Worm (Caenorhabditis elegans): Measurements from ENCODE around the gene phdh-1.

phdh-1 gene

DNA sequence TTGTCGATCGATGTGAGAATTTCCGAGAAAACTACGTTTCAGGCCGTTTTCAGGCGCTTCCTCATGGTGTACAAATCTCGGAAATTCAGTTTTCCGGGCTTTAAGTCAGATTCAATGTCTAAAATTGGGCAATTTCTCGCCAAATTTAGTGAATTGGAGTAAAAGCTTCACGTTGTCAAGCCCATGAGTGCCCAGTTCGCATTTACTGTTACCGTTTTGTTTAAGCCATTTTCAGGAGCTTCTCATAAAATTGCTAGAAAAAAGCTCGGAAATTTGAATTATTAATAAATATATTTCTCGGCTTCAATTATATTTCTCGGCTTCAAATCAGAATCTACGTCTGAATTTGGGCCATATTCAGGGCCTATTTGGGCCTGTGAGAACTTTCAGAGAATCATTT, 39.6 kb upstream of the phdh-1 start:
- TF ChIP-seq elt-3 (tag; optimal IDR thresholded peaks at IDR 0.05) (no peak), ceh-83 (GFP tag; optimal IDR thresholded peaks at IDR 0.05) (no peak), unc-120 (tag; optimal IDR thresholded peaks at IDR 0.05; ENCODE audit: poor library complexity, severe bottlenecking) (no peak), M03D4.4 (tag; optimal IDR thresholded peaks at IDR 0.05) (no peak), snpc-4 (tag; optimal IDR thresholded peaks at IDR 0.05) (no peak), nhr-237 (tag; optimal IDR thresholded peaks at IDR 0.05) (no peak), blmp-1 (tag; optimal IDR thresholded peaks at IDR 0.05) (no peak), drap-1 (GFP tag; optimal IDR thresholded peaks at IDR 0.05) (no peak), lin-13 (tag; optimal IDR thresholded peaks at IDR 0.05) (no peak), ces-1 (GFP tag; optimal IDR thresholded peaks at IDR 0.05) (no peak), nhr-76 (tag; optimal IDR thresholded peaks at IDR 0.05) (no peak), lin-32 (GFP tag; optimal IDR thresholded peaks at IDR 0.05) (no peak), sptf-1 (tag; optimal IDR thresholded peaks at IDR 0.05) (no peak), ztf-11 (tag; optimal IDR thresholded peaks at IDR 0.05) (no peak), hlh-1 (tag; optimal IDR thresholded peaks at IDR 0.05) (no peak), zip-8 (tag; optimal IDR thresholded peaks at IDR 0.05) (no peak), elt-1 (tag; optimal IDR thresholded peaks at IDR 0.05; ENCODE audit: borderline replicate concordance, insufficient read depth) (no peak), mab-5 (tag; optimal IDR thresholded peaks at IDR 0.05) (no peak)

DNA sequence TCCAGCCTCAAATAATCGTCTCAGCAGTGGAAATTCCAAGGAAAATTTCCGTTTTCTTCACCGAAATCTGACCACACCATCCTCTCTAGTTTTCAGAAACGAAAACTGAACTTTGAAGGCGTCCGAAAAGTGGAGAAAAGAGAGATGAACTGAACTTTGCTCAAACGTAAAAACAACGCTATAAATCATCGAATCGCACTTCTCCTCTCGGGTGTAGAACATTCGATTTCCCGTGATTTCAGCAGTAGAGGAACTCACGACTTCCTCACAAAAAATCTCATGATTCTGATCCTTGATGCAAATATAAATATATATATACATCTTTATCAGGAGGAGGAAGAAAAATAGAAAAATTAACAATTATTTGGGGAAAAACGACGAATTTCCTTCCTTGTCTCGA, 36.9 kb upstream of the phdh-1 start:
- TF ChIP-seq sptf-1 (tag; optimal IDR thresholded peaks at IDR 0.05) (no peak), nhr-237 (tag; optimal IDR thresholded peaks at IDR 0.05) (no peak), zip-8 (tag; optimal IDR thresholded peaks at IDR 0.05) (no peak), unc-39 (tag; optimal IDR thresholded peaks at IDR 0.05) (no peak), nhr-76 (tag; optimal IDR thresholded peaks at IDR 0.05) (no peak), bed-3 (GFP tag; optimal IDR thresholded peaks at IDR 0.05) (no peak), snpc-4 (tag; optimal IDR thresholded peaks at IDR 0.05) (no peak), nhr-28 (tag; optimal IDR thresholded peaks at IDR 0.05) (no peak), lin-32 (GFP tag; optimal IDR thresholded peaks at IDR 0.05) (no peak), M03D4.4 (tag; optimal IDR thresholded peaks at IDR 0.05) (no peak), ceh-39 (tag; optimal IDR thresholded peaks at IDR 0.05) (no peak), lin-13 (tag; optimal IDR thresholded peaks at IDR 0.05) (no peak), mls-2 (tag; optimal IDR thresholded peaks at IDR 0.05) (no peak), ceh-83 (GFP tag; optimal IDR thresholded peaks at IDR 0.05) (no peak), drap-1 (GFP tag; optimal IDR thresholded peaks at IDR 0.05) (no peak), sem-2 (GFP tag; optimal IDR thresholded peaks at IDR 0.05) (no peak)

DNA sequence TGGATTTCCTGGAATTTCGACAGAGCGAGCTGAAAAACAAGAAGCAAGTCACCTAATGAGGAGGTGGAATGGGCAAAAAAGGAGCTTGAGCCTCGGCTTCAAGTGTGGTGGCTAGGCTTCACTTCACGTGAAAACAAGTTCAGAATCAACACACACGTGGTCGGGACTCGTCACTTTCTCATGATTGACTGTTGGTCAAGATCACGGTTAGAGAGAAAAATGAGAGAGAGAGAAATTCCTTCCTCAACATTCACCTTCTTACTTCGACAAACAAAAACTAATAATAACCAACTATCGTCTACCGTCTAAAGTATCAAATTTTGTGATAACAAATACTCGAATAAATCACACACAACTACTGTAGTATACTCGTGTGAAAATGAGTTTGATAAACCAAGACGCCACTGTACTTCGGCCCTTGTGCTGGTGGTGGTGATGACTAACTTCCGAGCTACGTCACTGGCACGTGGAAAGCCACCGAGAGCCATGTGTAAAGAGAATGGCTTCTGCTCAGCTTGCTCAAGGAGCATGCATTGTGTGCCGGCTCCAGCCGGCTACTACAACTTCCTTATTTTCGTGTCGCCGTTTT, 35.4 kb upstream of the phdh-1 start:
- TF ChIP-seq bed-3 (GFP tag; optimal IDR thresholded peaks at IDR 0.05) = no peak

DNA sequence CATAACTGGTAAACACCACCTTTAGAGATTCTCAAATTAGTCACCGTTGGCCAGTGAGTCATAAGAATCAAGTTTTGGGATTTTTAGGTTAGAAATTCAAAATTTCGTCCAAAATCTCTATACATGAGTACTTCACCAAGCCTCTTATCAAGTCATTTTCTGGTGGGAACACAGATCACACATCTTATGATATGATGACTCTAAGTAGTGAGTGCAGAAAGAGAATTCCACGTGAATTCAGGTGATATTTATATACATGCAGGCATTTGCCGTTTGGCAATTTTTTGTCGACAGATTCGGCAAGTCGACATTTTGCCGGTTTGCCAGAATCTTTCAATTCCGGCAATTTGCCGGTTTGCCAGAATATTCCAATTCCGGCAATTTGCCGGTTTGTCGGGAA, 33.8 kb upstream of the phdh-1 start:
- TF ChIP-seq nhr-2 (tag; optimal IDR thresholded peaks at IDR 0.05) (no peak), hlh-1 (tag; optimal IDR thresholded peaks at IDR 0.05) (no peak), nhr-237 (tag; optimal IDR thresholded peaks at IDR 0.05) (no peak), mls-2 (tag; optimal IDR thresholded peaks at IDR 0.05) (no peak), tbx-8 (GFP tag; optimal IDR thresholded peaks at IDR 0.05) (no peak), mab-5 (tag; optimal IDR thresholded peaks at IDR 0.05) (no peak), ceh-43 (GFP tag; optimal IDR thresholded peaks at IDR 0.05) (no peak), lin-13 (tag; optimal IDR thresholded peaks at IDR 0.05) (no peak), blmp-1 (tag; optimal IDR thresholded peaks at IDR 0.05) (no peak), cnd-1 (tag; optimal IDR thresholded peaks at IDR 0.05) (no peak), flh-1 (GFP tag; optimal IDR thresholded peaks at IDR 0.05) (no peak), sptf-1 (tag; optimal IDR thresholded peaks at IDR 0.05) (no peak), sem-2 (GFP tag; optimal IDR thresholded peaks at IDR 0.05) (no peak), lin-32 (GFP tag; optimal IDR thresholded peaks at IDR 0.05) (no peak), lsy-2 (tag; optimal IDR thresholded peaks at IDR 0.05) (no peak)

DNA sequence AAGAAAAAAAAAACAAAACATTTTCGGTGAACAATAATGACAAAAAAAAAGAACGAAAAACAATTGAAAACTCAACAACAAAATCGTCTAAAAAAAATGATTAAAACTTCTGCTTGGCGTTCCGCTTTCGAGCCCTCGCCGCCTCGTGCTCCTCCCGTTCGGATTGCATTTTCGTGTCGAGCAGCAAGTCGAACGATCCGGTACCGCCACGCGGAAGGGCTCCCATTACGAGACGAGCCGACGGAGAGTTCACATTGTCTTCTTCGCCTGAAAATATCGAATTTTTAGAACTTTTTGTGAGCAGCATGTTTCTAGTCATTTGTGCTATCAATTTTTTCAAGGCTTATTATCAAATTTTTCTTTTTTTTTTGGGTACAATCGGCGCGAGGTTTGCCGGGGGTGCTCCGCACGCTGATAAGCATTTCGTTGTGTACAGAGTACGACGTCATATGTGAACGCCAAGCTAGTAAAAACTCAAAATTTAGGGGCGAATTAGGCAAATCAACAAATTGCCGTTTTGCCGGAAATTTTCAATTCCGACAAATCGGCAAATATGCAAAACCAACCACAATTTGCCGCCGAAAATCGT, 32.5 kb upstream of the phdh-1 start:
- TF ChIP-seq mep-1 (tag; optimal IDR thresholded peaks at IDR 0.05) = no peak
- TF ChIP-seq ham-2 (GFP tag; optimal IDR thresholded peaks at IDR 0.05) = no peak
- no peak for TF ChIP-seq ztf-11 (tag; optimal IDR thresholded peaks at IDR 0.05)
- TF ChIP-seq unc-62 (GFP tag; optimal IDR thresholded peaks at IDR 0.05) = no peak
- TF ChIP-seq tbx-8 (GFP tag; optimal IDR thresholded peaks at IDR 0.05) = no peak
- TF ChIP-seq nhr-28 (tag; optimal IDR thresholded peaks at IDR 0.05) = no peak
- TF ChIP-seq lin-32 (GFP tag; optimal IDR thresholded peaks at IDR 0.05) = no peak
- TF ChIP-seq bed-3 (GFP tag; optimal IDR thresholded peaks at IDR 0.05) = no peak
- no peak for TF ChIP-seq nhr-12 (tag; optimal IDR thresholded peaks at IDR 0.05)
- no peak for TF ChIP-seq drap-1 (GFP tag; optimal IDR thresholded peaks at IDR 0.05)
- TF ChIP-seq unc-39 (tag; optimal IDR thresholded peaks at IDR 0.05) = no peak
- no peak for TF ChIP-seq ces-1 (GFP tag; optimal IDR thresholded peaks at IDR 0.05)
- TF ChIP-seq zip-8 (tag; optimal IDR thresholded peaks at IDR 0.05) = no peak
- TF ChIP-seq pha-4 (tag; optimal IDR thresholded peaks at IDR 0.05) = no peak
- TF ChIP-seq snpc-4 (tag; optimal IDR thresholded peaks at IDR 0.05) = no peak

All from whole organism, mixed stage, embryonic.